Fruit fly (Drosophila melanogaster) whole organism, embryonic: ENCODE data around the gene eIF4E5.

Experiments used
- Abd-B ChIP-seq: fragments of 200-800 bp; sonication (Bioruptor generic); optimal IDR thresholded peaks from 2 replicates; lab custom pipeline; 2018; ENCODE audit warnings: missing biosample characterization, mild to moderate bottlenecking, missing genetic modification characterization, moderate library complexity
- Antp ChIP-seq: fragments of 200-800 bp; sonication (Bioruptor generic); optimal IDR thresholded peaks from 3 replicates; lab custom pipeline; 2016; ENCODE audit warnings: missing biosample characterization, missing genetic modification characterization
- Atf6 ChIP-seq: fragments of 200-800 bp; sonication (Bioruptor generic); IDR thresholded peaks from 2 replicates; pipeline ENCODE4 v1.3.6; 2022; ENCODE audit warnings: missing biosample characterization, missing genetic modification characterization
- CG10979 ChIP-seq: fragments of 200-800 bp; sonication (Bioruptor generic); optimal IDR thresholded peaks from 2 replicates; lab custom pipeline; 2018; ENCODE audit warnings: missing biosample characterization, mild to moderate bottlenecking, missing genetic modification characterization, moderate library complexity
- CG15479 ChIP-seq: fragments of 200-800 bp; sonication (Bioruptor generic); optimal IDR thresholded peaks from 3 replicates; lab custom pipeline; 2019; ENCODE audit warnings: missing biosample characterization, mild to moderate bottlenecking, missing genetic modification characterization, moderate library complexity
- CG17385 ChIP-seq: fragments of 200-800 bp; sonication (Bioruptor generic); optimal IDR thresholded peaks from 3 replicates; lab custom pipeline; 2018; ENCODE audit warnings: missing biosample characterization, mild to moderate bottlenecking, missing genetic modification characterization
- CG1792 ChIP-seq: fragments of 200-800 bp; sonication (Bioruptor generic); optimal IDR thresholded peaks from 2 replicates; lab custom pipeline; 2016; ENCODE audit warnings: missing biosample characterization, missing genetic modification characterization
- CG2129 ChIP-seq: fragments of 200-800 bp; sonication (Bioruptor generic); IDR thresholded peaks from 2 replicates; pipeline ENCODE4 v1.3.6; 2022; ENCODE audit warnings: missing biosample characterization, missing genetic modification characterization; ENCODE audit not compliant: partially characterized antibody
- CG2199 ChIP-seq: fragments of 200-800 bp; sonication (Bioruptor generic); IDR thresholded peaks from 3 replicates; pipeline ENCODE4 v1.3.6; 2022; ENCODE audit warnings: missing biosample characterization, missing genetic modification characterization
- CG2678 ChIP-seq: fragments of 200-800 bp; sonication (Bioruptor generic); optimal IDR thresholded peaks from 3 replicates; lab custom pipeline; 2019; ENCODE audit warnings: missing biosample characterization, mild to moderate bottlenecking, missing genetic modification characterization, moderate library complexity
- CG3163 ChIP-seq: fragments of 200-800 bp; sonication (Bioruptor generic); optimal IDR thresholded peaks from 3 replicates; lab custom pipeline; 2016; ENCODE audit warnings: missing biosample characterization, missing genetic modification characterization
- CG3726 ChIP-seq: fragments of 200-800 bp; sonication (Bioruptor generic); IDR thresholded peaks from 3 replicates; pipeline ENCODE4, ENCODE4 v1.3.6; 2022; ENCODE audit warnings: missing biosample characterization, missing genetic modification characterization
- CG5180 ChIP-seq: fragments of 200-800 bp; sonication (Bioruptor generic); optimal IDR thresholded peaks from 3 replicates; lab custom pipeline; 2017; ENCODE audit warnings: missing biosample characterization, missing genetic modification characterization, mild to moderate bottlenecking, moderate library complexity, missing genetic modification reagents
- CG6254 ChIP-seq: fragments of 200-800 bp; sonication (Bioruptor generic); optimal IDR thresholded peaks from 3 replicates; lab custom pipeline; 2017; ENCODE audit warnings: mild to moderate bottlenecking, missing biosample characterization, missing genetic modification reagents, missing genetic modification characterization
- CG6272 ChIP-seq: fragments of 200-800 bp; sonication (Bioruptor generic); IDR thresholded peaks from 2 replicates; pipeline ENCODE4 v1.3.6; 2022; ENCODE audit warnings: missing biosample characterization, missing genetic modification characterization
- CG7556 ChIP-seq: fragments of 200-800 bp; sonication (Bioruptor generic); optimal IDR thresholded peaks from 2 replicates; lab custom pipeline; 2017; ENCODE audit warnings: missing biosample characterization, mild to moderate bottlenecking, missing genetic modification characterization
- CG7786 ChIP-seq: fragments of 200-800 bp; sonication (Bioruptor generic); optimal IDR thresholded peaks from 2 replicates; lab custom pipeline; 2016; ENCODE audit warnings: missing biosample characterization, missing genetic modification characterization
- CG8388 ChIP-seq: fragments of 200-800 bp; sonication (Bioruptor generic); optimal IDR thresholded peaks from 2 replicates; lab custom pipeline; 2019; ENCODE audit warnings: missing biosample characterization, mild to moderate bottlenecking, missing genetic modification characterization, moderate library complexity
- CG8765 ChIP-seq: fragments of 200-800 bp; sonication (Bioruptor generic); IDR thresholded peaks from 2 replicates; pipeline ENCODE4 v1.3.6; 2022; ENCODE audit warnings: missing biosample characterization, missing genetic modification characterization
- CG9797 ChIP-seq: fragments of 200-800 bp; sonication (Bioruptor generic); optimal IDR thresholded peaks from 3 replicates; lab custom pipeline; 2018; ENCODE audit warnings: missing biosample characterization, mild to moderate bottlenecking, missing genetic modification characterization
- D19A ChIP-seq: fragments of 200-800 bp; optimal IDR thresholded peaks from 3 replicates; lab custom pipeline; 2019; ENCODE audit warnings: missing biosample characterization, mild to moderate bottlenecking, missing genetic modification characterization, moderate library complexity
- Fer3 ChIP-seq: fragments of 200-800 bp; sonication (Bioruptor generic); optimal IDR thresholded peaks from 2 replicates; lab custom pipeline; 2018; ENCODE audit warnings: missing biosample characterization, mild to moderate bottlenecking, missing genetic modification characterization, moderate library complexity
- Jarid2 ChIP-seq: fragments of 200-800 bp; sonication (Bioruptor generic); optimal IDR thresholded peaks from 3 replicates; lab custom pipeline; 2017; ENCODE audit warnings: mild to moderate bottlenecking, missing biosample characterization, missing genetic modification reagents, missing genetic modification characterization
- Mes4 ChIP-seq: fragments of 200-800 bp; sonication (Bioruptor generic); optimal IDR thresholded peaks from 2 replicates; lab custom pipeline; 2016; ENCODE audit warnings: missing biosample characterization, missing genetic modification characterization
- Sin3A ChIP-seq: fragments of >200 bp; optimal IDR thresholded peaks from 2 replicates; lab custom pipeline; 2018
- ara ChIP-seq: fragments of 200-800 bp; sonication (Bioruptor generic); IDR thresholded peaks from 2 replicates; pipeline ENCODE4 v1.3.6; 2022; ENCODE audit warnings: missing biosample characterization, missing genetic modification characterization
- chinmo ChIP-seq: fragments of 200-800 bp; sonication (Bioruptor generic); IDR thresholded peaks from 4 replicates; pipeline ENCODE4 v1.3.6; 2022; ENCODE audit warnings: missing biosample characterization, missing genetic modification characterization; ENCODE audit not compliant: partially characterized antibody
- crol ChIP-seq: fragments of 200-800 bp; sonication (Bioruptor generic); IDR thresholded peaks from 2 replicates; pipeline ENCODE4 v1.3.6; 2022; ENCODE audit warnings: missing biosample characterization, missing genetic modification characterization
- crp ChIP-seq, 2 experiments: fragments of 200-800 bp; sonication (Bioruptor generic); optimal IDR thresholded peaks; 2 replicates in 1 of 2; 3 replicates in 1 of 2; lab custom pipeline; 2017; ENCODE audit warnings: missing biosample characterization in 2 of 2, missing genetic modification characterization in 2 of 2, mild to moderate bottlenecking in 1 of 2, moderate library complexity in 1 of 2
- cwo ChIP-seq: fragments of 200-800 bp; sonication (Bioruptor generic); optimal IDR thresholded peaks from 3 replicates; lab custom pipeline; 2017; ENCODE audit warnings: missing biosample characterization, missing genetic modification characterization, mild to moderate bottlenecking, moderate library complexity, missing genetic modification reagents
- danr ChIP-seq: fragments of 200-800 bp; sonication (Bioruptor generic); IDR thresholded peaks from 2 replicates; pipeline ENCODE4 v1.3.6; 2022; ENCODE audit warnings: missing biosample characterization, missing genetic modification characterization
- dmrt99B ChIP-seq: fragments of 200-800 bp; sonication (Bioruptor generic); optimal IDR thresholded peaks from 2 replicates; lab custom pipeline; 2018; ENCODE audit warnings: missing biosample characterization, mild to moderate bottlenecking, missing genetic modification characterization, moderate library complexity
- en ChIP-seq: fragments of 200-800 bp; sonication (Bioruptor generic); optimal IDR thresholded peaks from 2 replicates; lab custom pipeline; 2016; ENCODE audit warnings: missing biosample characterization, missing genetic modification characterization
- fd64A ChIP-seq: fragments of 200-800 bp; sonication (Bioruptor generic); optimal IDR thresholded peaks from 3 replicates; lab custom pipeline; 2018; ENCODE audit warnings: missing biosample characterization, mild to moderate bottlenecking, missing genetic modification characterization
- fd96Cb ChIP-seq: fragments of 200-800 bp; sonication (Bioruptor generic); optimal IDR thresholded peaks from 2 replicates; lab custom pipeline; 2018; ENCODE audit warnings: missing biosample characterization, mild to moderate bottlenecking, missing genetic modification characterization, moderate library complexity
- ftz-f1 ChIP-seq: fragments of 200-800 bp; sonication (Bioruptor generic); optimal IDR thresholded peaks from 2 replicates; lab custom pipeline; 2016; ENCODE audit warnings: missing biosample characterization, missing genetic modification characterization
- gcm ChIP-seq: fragments of 200-800 bp; sonication (Bioruptor generic); optimal IDR thresholded peaks from 2 replicates; lab custom pipeline; 2019; ENCODE audit warnings: missing biosample characterization, mild to moderate bottlenecking, missing genetic modification characterization, moderate library complexity
- h ChIP-seq: fragments of >200 bp; optimal IDR thresholded peaks from 2 replicates; lab custom pipeline; 2017
- kni ChIP-seq: fragments of 200-800 bp; sonication (Bioruptor generic); optimal IDR thresholded peaks from 3 replicates; lab custom pipeline; 2017; ENCODE audit warnings: mild to moderate bottlenecking, missing biosample characterization, missing genetic modification reagents, missing genetic modification characterization
- mam ChIP-seq: fragments of 200-800 bp; sonication (Bioruptor generic); optimal IDR thresholded peaks from 3 replicates; lab custom pipeline; 2016; ENCODE audit warnings: missing biosample characterization, missing genetic modification characterization
- nau ChIP-seq: fragments of 200-800 bp; sonication (Bioruptor generic); optimal IDR thresholded peaks from 3 replicates; lab custom pipeline; 2017; ENCODE audit warnings: missing biosample characterization, mild to moderate bottlenecking, missing genetic modification characterization, missing genetic modification reagents
- pb ChIP-seq: fragments of 200-800 bp; sonication (Bioruptor generic); optimal IDR thresholded peaks from 3 replicates; lab custom pipeline; 2016; ENCODE audit warnings: missing biosample characterization, missing genetic modification characterization
- peb ChIP-seq: fragments of 200-800 bp; sonication (Bioruptor generic); IDR thresholded peaks from 2 replicates; pipeline ENCODE4 v1.3.6; 2022; ENCODE audit warnings: missing biosample characterization, missing genetic modification characterization
- ranshi ChIP-seq: fragments of 200-800 bp; sonication (Bioruptor generic); IDR thresholded peaks from 2 replicates; pipeline ENCODE4 v1.3.6; 2022; ENCODE audit warnings: missing biosample characterization, missing genetic modification characterization
- ro ChIP-seq: fragments of 200-800 bp; sonication (Bioruptor generic); IDR thresholded peaks from 2 replicates; pipeline ENCODE4 v1.3.6; 2022; ENCODE audit warnings: missing biosample characterization, missing genetic modification characterization
- sima ChIP-seq: fragments of 200-800 bp; sonication (Bioruptor generic); optimal IDR thresholded peaks from 2 replicates; lab custom pipeline; 2016; ENCODE audit warnings: missing biosample characterization, missing genetic modification characterization
- trem ChIP-seq: fragments of 200-800 bp; optimal IDR thresholded peaks from 3 replicates; lab custom pipeline; 2019; ENCODE audit warnings: missing biosample characterization, mild to moderate bottlenecking, missing genetic modification characterization, moderate library complexity
- usp ChIP-seq: fragments of >200 bp; optimal IDR thresholded peaks from 2 replicates; lab custom pipeline; 2017; ENCODE audit warnings: missing biosample characterization, missing genetic modification characterization
- zen2 ChIP-seq: fragments of 200-800 bp; sonication (Bioruptor generic); IDR thresholded peaks from 3 replicates; pipeline ENCODE4 v1.3.6; 2022; ENCODE audit warnings: missing biosample characterization, missing genetic modification characterization; ENCODE audit not compliant: partially characterized antibody

The eIF4E5 gene

DNA sequence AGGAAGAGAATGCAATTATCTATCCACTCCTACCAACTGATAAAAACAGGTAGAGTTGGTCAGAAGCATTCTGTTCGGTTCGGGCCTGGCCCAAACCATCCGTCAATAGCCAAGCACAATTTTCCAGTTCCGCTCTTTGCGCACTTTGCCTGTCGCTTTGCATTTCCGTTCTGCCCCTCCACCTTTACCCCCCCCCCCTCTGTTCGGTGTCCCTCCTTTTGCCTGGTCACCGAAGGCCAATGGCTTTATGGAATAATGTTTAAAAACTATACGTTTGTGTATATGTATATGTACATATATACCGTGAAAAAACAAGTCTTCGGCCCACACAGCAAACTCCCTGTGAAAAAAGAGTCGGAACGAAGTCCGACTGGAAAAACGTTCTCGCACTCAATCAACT is 13.6 kb upstream of the eIF4E5 start:
- peak; percentile 18 for TF ChIP-seq kni (GFP tag; lab: Kevin White, UChicago)
- no peak for TF ChIP-seq ftz-f1 (GFP tag; lab: Kevin White, UChicago)
- peak; percentile 70 for TF ChIP-seq crol (GFP tag; lab: Robert Waterston, UW)
- 0 out of 3 replicates have a peak, but pooled peaks have one; percentile 13 for TF ChIP-seq zen2 (GFP tag; lab: Robert Waterston, UW)

DNA sequence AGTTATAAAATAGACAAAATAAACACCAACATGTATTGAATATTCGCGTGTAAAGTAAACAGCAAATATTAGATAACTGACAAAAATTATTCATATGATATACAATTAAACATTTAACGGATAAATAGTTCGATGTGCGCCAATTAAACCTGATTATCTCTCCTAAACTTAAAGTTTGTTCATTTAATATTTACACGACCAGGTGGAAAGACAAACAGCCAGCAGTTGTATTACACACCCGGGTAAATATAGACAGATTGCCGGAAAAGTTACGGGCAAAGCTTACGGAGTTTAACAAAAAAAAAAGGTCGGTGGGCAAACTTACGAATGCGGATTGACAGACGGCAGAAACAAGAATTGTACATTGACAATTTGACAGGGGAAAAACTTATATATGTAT is 12.6 kb upstream of the eIF4E5 start:
- TF ChIP-seq Atf6 (GFP tag; lab: Robert Waterston, UW) (peak; percentile 88), CG8765 (GFP tag; lab: Robert Waterston, UW) (no peak), Sin3A (lab: Kevin White, UChicago) (no peak), peb (GFP tag; lab: Robert Waterston, UW) (peak; percentile 23; the same call in 1 of the 2 replicates), fd64A (peak; percentile 59), h (lab: Kevin White, UChicago) (no peak), CG6272 (GFP tag; lab: Robert Waterston, UW) (no peak), CG15479 (GFP tag; lab: Kevin White, UChicago) (no peak), CG10979 (tag; lab: Kevin White, UChicago) (no peak), mam (GFP tag; lab: Kevin White, UChicago) (no peak), CG5180 (GFP tag; lab: Kevin White, UChicago) (peak; percentile 49), pb (GFP tag; lab: Kevin White, UChicago) (peak; percentile 20), CG9797 (GFP tag; lab: Kevin White, UChicago) (no peak), nau (GFP tag; lab: Kevin White, UChicago) (peak; percentile 87), CG3163 (GFP tag; lab: Kevin White, UChicago) (peak; percentile 18), D19A (tag; lab: Kevin White, UChicago) (no peak), CG2129 (GFP tag; lab: Robert Waterston, UW) (no peak), en (no peak), ara (GFP tag; lab: Robert Waterston, UW) (no peak), Fer3 (tag; lab: Kevin White, UChicago) (peak; percentile 81), danr (GFP tag; lab: Robert Waterston, UW) (no peak), dmrt99B (tag; lab: Kevin White, UChicago) (peak; percentile 65), ro (GFP tag; lab: Robert Waterston, UW) (no peak), Abd-B (GFP tag; lab: Kevin White, UChicago) (no peak), cwo (peak; percentile 60), CG7556 (GFP tag; lab: Kevin White, UChicago) (peak; percentile 64), sima (GFP tag; lab: Kevin White, UChicago) (no peak), CG17385 (GFP tag; lab: Kevin White, UChicago) (peak; percentile 53), Mes4 (GFP tag; lab: Kevin White, UChicago) (peak; percentile 10), CG2199 (GFP tag; lab: Robert Waterston, UW) (no peak), Jarid2 (peak; percentile 16), usp (no peak), CG6254 (GFP tag; lab: Kevin White, UChicago) (peak; percentile 45), chinmo (no peak), CG8388 (no peak), CG2678 (peak; percentile 78), trem (no peak), ranshi (peak; percentile 47; the same call in 1 of the 2 replicates), crp (GFP tag; optimal IDR thresholded peaks at IDR 0.05; lab: Kevin White, UChicago) (no peak), CG1792 (GFP tag; lab: Kevin White, UChicago) (peak; percentile 44), gcm (GFP tag; lab: Kevin White, UChicago) (peak; percentile 22), fd96Cb (no peak), CG3726 (GFP tag; lab: Robert Waterston, UW) (peak; percentile 38; the same call in 1 of the 3 replicates), CG7786 (GFP tag; lab: Kevin White, UChicago) (peak; percentile 26), Antp (GFP tag; lab: Kevin White, UChicago) (no peak), ftz-f1 (GFP tag; lab: Kevin White, UChicago) (no peak)
